Worm (Caenorhabditis elegans): Measurements from ENCODE around the gene sru-6.

DNA sequence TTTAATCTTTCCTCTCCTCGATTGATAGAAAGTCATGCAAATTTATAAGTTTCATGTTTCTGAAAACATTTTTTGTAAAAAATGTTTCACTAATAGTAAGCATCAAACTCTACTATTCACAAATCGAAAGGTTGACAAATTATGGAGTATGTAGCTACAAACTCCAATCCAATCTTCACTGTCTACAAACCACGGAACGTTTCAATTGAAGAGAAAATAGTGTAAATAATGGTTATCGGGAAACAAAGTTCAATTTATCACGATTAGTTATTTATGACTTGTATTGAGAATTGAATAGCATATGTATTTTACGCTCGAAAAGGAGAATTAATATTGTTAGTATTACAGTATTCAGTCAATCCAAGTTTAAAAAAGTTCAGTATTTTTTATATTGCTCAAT, 9.2 kb downstream of the sru-6 start:
- no peak for TF ChIP-seq dao-5 (tag; optimal IDR thresholded peaks at IDR 0.05)
- TF ChIP-seq him-1 (tag; optimal IDR thresholded peaks at IDR 0.05), result no peak
- TF ChIP-seq W03F9.2 (tag; optimal IDR thresholded peaks at IDR 0.05), result no peak
